Fruit fly (Drosophila melanogaster): Measurements from ENCODE around the gene CG10347.

The CG10347 gene

dm6 chrX:11882447-11882846, 27.7 kb upstream of the CG10347 start (continued):
- TF ChIP-seq lz (GFP tag; optimal IDR thresholded peaks at IDR 0.05): no peak
- no peak for TF ChIP-seq dac (GFP tag; optimal IDR thresholded peaks at IDR 0.05)
- no peak for TF ChIP-seq Hr39 (GFP tag; optimal IDR thresholded peaks at IDR 0.05)
- no peak for TF ChIP-seq fkh (GFP tag; optimal IDR thresholded peaks at IDR 0.05)
- TF ChIP-seq CG1621 (tag; optimal IDR thresholded peaks at IDR 0.05): no peak
- no peak for TF ChIP-seq ss (GFP tag; optimal IDR thresholded peaks at IDR 0.05)
- TF ChIP-seq net (GFP tag; optimal IDR thresholded peaks at IDR 0.05): no peak
- peak; percentile 19 for TF ChIP-seq CG10631 (GFP tag; optimal IDR thresholded peaks at IDR 0.05)
- no peak for TF ChIP-seq CG6808 (GFP tag; optimal IDR thresholded peaks at IDR 0.05)
- no peak for TF ChIP-seq Sox14 (GFP tag; optimal IDR thresholded peaks at IDR 0.05)
- no peak for TF ChIP-seq esn (GFP tag; optimal IDR thresholded peaks at IDR 0.05)
- TF ChIP-seq CG11294 (GFP tag; IDR thresholded peaks at IDR 0.05): no peak
- peak; percentile 22 for TF ChIP-seq CG3032 (tag; optimal IDR thresholded peaks at IDR 0.05)
- TF ChIP-seq CG8319 (GFP tag; optimal IDR thresholded peaks at IDR 0.05): no peak
- TF ChIP-seq CG16779 (tag; optimal IDR thresholded peaks at IDR 0.05): no peak
- no peak for TF ChIP-seq Gug (GFP tag; IDR thresholded peaks at IDR 0.05)
- TF ChIP-seq Blimp-1 (GFP tag; optimal IDR thresholded peaks at IDR 0.05): no peak
- TF ChIP-seq acj6 (GFP tag; optimal IDR thresholded peaks at IDR 0.05): no peak
- TF ChIP-seq fd59A (GFP tag; optimal IDR thresholded peaks at IDR 0.05): no peak
- TF ChIP-seq CG8632 (GFP tag; optimal IDR thresholded peaks at IDR 0.05): no peak
- no peak for TF ChIP-seq Eip93F (GFP tag; optimal IDR thresholded peaks at IDR 0.05)
- no peak for TF ChIP-seq dsx (GFP tag; optimal IDR thresholded peaks at IDR 0.05; ENCODE audit: poor library complexity, severe bottlenecking)
- peak; percentile 10 for TF ChIP-seq achi (GFP tag; optimal IDR thresholded peaks at IDR 0.05)
- TF ChIP-seq eg (GFP tag; IDR thresholded peaks at IDR 0.05): peak; percentile 35; the same call in 1 of the 3 replicates
- no peak for TF ChIP-seq CG4318 (GFP tag; optimal IDR thresholded peaks at IDR 0.05)
- TF ChIP-seq topi (GFP tag; optimal IDR thresholded peaks at IDR 0.05): no peak
- no peak for TF ChIP-seq CG6276 (GFP tag; optimal IDR thresholded peaks at IDR 0.05)
- no peak for TF ChIP-seq CG31627 (GFP tag; optimal IDR thresholded peaks at IDR 0.05)
- TF ChIP-seq CG6163 (GFP tag; IDR thresholded peaks at IDR 0.05): no peak
- TF ChIP-seq Met (GFP tag; optimal IDR thresholded peaks at IDR 0.05): no peak
- TF ChIP-seq CG11762 (GFP tag; optimal IDR thresholded peaks at IDR 0.05; ENCODE audit: insufficient read depth): no peak
- no peak for TF ChIP-seq CG7368 (GFP tag; optimal IDR thresholded peaks at IDR 0.05)
- TF ChIP-seq CG9139 (GFP tag; optimal IDR thresholded peaks at IDR 0.05): no peak

dm6 chrX:11881686-11882085, 27.0 kb upstream of the CG10347 start:
- TF ChIP-seq ss (GFP tag; optimal IDR thresholded peaks at IDR 0.05): peak; percentile 44 to 58
- TF ChIP-seq Eip78C (GFP tag): no peak
- peak; percentile 44 for TF ChIP-seq CG6808 (GFP tag; optimal IDR thresholded peaks at IDR 0.05)
- TF ChIP-seq CG6276 (GFP tag; optimal IDR thresholded peaks at IDR 0.05): peak; percentile 5

dm6 chrX:11877165-11877564, 22.4 kb upstream of the CG10347 start, which contains the start of gene CG10352:
Gene CG10352 (minus strand): TSS chrX:11877168.
- TF ChIP-seq Gug (GFP tag; IDR thresholded peaks at IDR 0.05) (peak; percentile 16; the same call in 1 of the 2 replicates), esn (GFP tag; optimal IDR thresholded peaks at IDR 0.05) (no peak), CG15336 (GFP tag; IDR thresholded peaks at IDR 0.05) (peak; percentile 57), Sox14 (GFP tag; optimal IDR thresholded peaks at IDR 0.05) (no peak), CG6163 (GFP tag; IDR thresholded peaks at IDR 0.05) (0 out of 3 replicates have a peak, but pooled peaks have one; percentile 42), fd85E (GFP tag; optimal IDR thresholded peaks at IDR 0.05) (no peak), CG8119 (GFP tag; IDR thresholded peaks at IDR 0.05) (peak; percentile 45), CG10631 (GFP tag; optimal IDR thresholded peaks at IDR 0.05) (no peak), CG32006 (GFP tag; optimal IDR thresholded peaks at IDR 0.05) (no peak), Eip78C (GFP tag) (peak; percentile 18), Hr4 (GFP tag; optimal IDR thresholded peaks at IDR 0.05) (peak; percentile 12), Eip93F (GFP tag; optimal IDR thresholded peaks at IDR 0.05) (no peak)
